Fruit fly (Drosophila melanogaster) Kc167 (cell line): Measurements from ENCODE around the gene Mccc1.

Experiments used
- Myc ChIP-seq: fragments of >200 bp; optimal IDR thresholded peaks from 2 replicates; lab custom pipeline; 2017; ENCODE audit warnings: missing external identifiers
- Sin3A ChIP-seq: fragments of >200 bp; optimal IDR thresholded peaks from 2 replicates; lab custom pipeline; 2018; ENCODE audit warnings: missing external identifiers
- h ChIP-seq: fragments of >200 bp; optimal IDR thresholded peaks from 3 replicates; lab custom pipeline; 2018; ENCODE audit warnings: missing external identifiers
- insv ChIP-seq: fragments of >200 bp; optimal IDR thresholded peaks from 3 replicates; lab custom pipeline; 2018; ENCODE audit warnings: missing external identifiers
- psq ChIP-seq: fragments of >200 bp; optimal IDR thresholded peaks from 2 replicates; lab custom pipeline; 2017; ENCODE audit warnings: missing external identifiers
- ttk ChIP-seq: sonication (Bioruptor generic); optimal IDR thresholded peaks from 2 replicates; lab custom pipeline; 2017; ENCODE audit warnings: missing external identifiers

Gene Mccc1

dm6 chr3R:31800663-31801062 is 7.0 kb upstream of the Mccc1 start, which contains the start of gene Ir100a:
Gene Ir100a (plus strand): TSS chr3R:31800963.
- TF ChIP-seq h (no peak), insv (no peak), Myc (lab: Kevin White, UChicago) (no peak), psq (lab: Kevin White, UChicago) (no peak), Sin3A (lab: Kevin White, UChicago) (no peak)

- TF ChIP-seq ttk (lab: Kevin White, UChicago): no peak
- no peak for TF ChIP-seq psq (lab: Kevin White, UChicago)
- TF ChIP-seq h: no peak
- no peak for TF ChIP-seq Myc (lab: Kevin White, UChicago)
- no peak for TF ChIP-seq Sin3A (lab: Kevin White, UChicago)
- TF ChIP-seq insv: no peak
Observed at dm6 chr3R:31794457-31794856, 750 bp upstream of the Mccc1 start.

- TF ChIP-seq h (no peak), ttk (lab: Kevin White, UChicago) (no peak), psq (lab: Kevin White, UChicago) (no peak), Myc (lab: Kevin White, UChicago) (no peak), insv (no peak), Sin3A (lab: Kevin White, UChicago) (no peak)
Observed at dm6 chr3R:31777482-31778165, 16.1 kb downstream of the Mccc1 start.

dm6 chr3R:31776583-31777362 is 16.9 kb downstream of the Mccc1 start, which contains the start of the genes CG2126 and faf:
Gene CG2126 (minus strand): TSS chr3R:31776652.
Gene faf (plus strand): TSS chr3R:31777020.
- TF ChIP-seq psq (lab: Kevin White, UChicago) (no peak), h (no peak), insv (no peak), Sin3A (lab: Kevin White, UChicago) (no peak), Myc (lab: Kevin White, UChicago) (no peak), ttk (lab: Kevin White, UChicago) (no peak)

- TF ChIP-seq h (no peak), psq (lab: Kevin White, UChicago) (no peak), ttk (lab: Kevin White, UChicago) (no peak), Myc (lab: Kevin White, UChicago) (no peak), insv (no peak), Sin3A (lab: Kevin White, UChicago) (no peak)
Observed at dm6 chr3R:31771790-31772576, 21.7 kb downstream of the Mccc1 start, which contains the start of the genes betaGlu and sip3. Gene betaGlu (minus strand): TSS chr3R:31771848. Gene sip3 (plus strand): TSS chr3R:31772219.

DNA sequence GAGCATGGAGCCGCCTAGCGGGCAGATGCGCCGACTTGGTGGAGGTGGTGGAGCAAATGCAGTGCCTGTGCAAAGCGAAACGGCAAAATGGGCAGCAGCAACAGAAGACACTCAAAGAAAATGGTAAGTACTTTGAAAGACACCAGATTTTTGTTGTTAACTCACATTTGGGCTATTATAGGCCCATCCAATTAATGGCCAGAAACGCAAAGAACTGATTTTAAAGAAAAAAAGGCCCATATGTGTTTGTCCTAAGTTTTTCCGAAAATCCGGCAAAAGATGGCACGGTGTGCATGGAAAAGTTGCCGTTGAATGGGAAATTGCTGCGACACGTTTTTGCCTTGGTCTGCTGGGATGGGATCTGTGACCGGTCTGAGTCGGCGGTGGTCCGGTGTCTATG is 25.5 kb downstream of the Mccc1 start:
- TF ChIP-seq Myc (lab: Kevin White, UChicago): no peak
- no peak for TF ChIP-seq psq (lab: Kevin White, UChicago)
- TF ChIP-seq insv: no peak
- no peak for TF ChIP-seq h
- TF ChIP-seq Sin3A (lab: Kevin White, UChicago): no peak
- no peak for TF ChIP-seq ttk (lab: Kevin White, UChicago)

- no peak for TF ChIP-seq Sin3A (lab: Kevin White, UChicago)
- TF ChIP-seq Myc (lab: Kevin White, UChicago): no peak
- no peak for TF ChIP-seq h
- TF ChIP-seq ttk (lab: Kevin White, UChicago): no peak
- TF ChIP-seq psq (lab: Kevin White, UChicago): no peak
- no peak for TF ChIP-seq insv
Observed at dm6 chr3R:31767528-31767927, 26.2 kb downstream of the Mccc1 start.

DNA sequence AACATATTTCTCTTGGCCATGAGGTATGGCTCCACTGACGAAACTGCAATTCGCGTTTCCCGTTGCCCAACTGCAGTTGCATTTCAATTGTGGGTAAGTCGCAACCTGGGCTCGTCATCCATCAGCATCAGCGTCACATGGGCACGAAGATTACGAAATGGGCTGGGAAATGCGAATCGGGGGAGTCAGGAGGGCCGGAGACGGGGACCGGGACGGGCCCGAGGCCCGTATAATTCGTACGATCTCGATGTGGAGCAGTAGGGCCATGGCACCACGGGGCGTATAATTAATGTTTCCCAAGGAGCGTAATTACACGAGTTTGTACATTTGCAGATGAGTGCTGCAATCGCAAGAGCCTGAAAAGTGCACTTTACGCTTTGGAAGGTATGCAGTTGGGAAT is 28.6 kb downstream of the Mccc1 start:
- TF ChIP-seq Sin3A (lab: Kevin White, UChicago): no peak
- no peak for TF ChIP-seq psq (lab: Kevin White, UChicago)
- TF ChIP-seq insv: no peak
- TF ChIP-seq h: no peak
- no peak for TF ChIP-seq Myc (lab: Kevin White, UChicago)
- TF ChIP-seq ttk (lab: Kevin White, UChicago): no peak

- TF ChIP-seq Sin3A (lab: Kevin White, UChicago) (no peak), insv (no peak), h (no peak), psq (lab: Kevin White, UChicago) (no peak), ttk (lab: Kevin White, UChicago) (no peak), Myc (lab: Kevin White, UChicago) (no peak)
Observed at dm6 chr3R:31764672-31765071, 29.0 kb downstream of the Mccc1 start, which contains the start of gene CG2150. Gene CG2150 (minus strand): TSS chr3R:31764772.

dm6 chr3R:31762672-31763071 is 31.0 kb downstream of the Mccc1 start:
- TF ChIP-seq Myc (lab: Kevin White, UChicago) (no peak), h (no peak), Sin3A (lab: Kevin White, UChicago) (no peak), ttk (lab: Kevin White, UChicago) (no peak), insv (no peak), psq (lab: Kevin White, UChicago) (no peak)

- TF ChIP-seq Myc (lab: Kevin White, UChicago) (no peak), ttk (lab: Kevin White, UChicago) (no peak), Sin3A (lab: Kevin White, UChicago) (no peak), insv (no peak), h (no peak), psq (lab: Kevin White, UChicago) (no peak)
Observed at dm6 chr3R:31761529-31762009, 32.1 kb downstream of the Mccc1 start, which contains the start of gene Smvt. Gene Smvt (minus strand): TSS chr3R:31761579.
